Worm (Caenorhabditis elegans) whole organism, young adult: Measurements from ENCODE around the gene C49C3.20.

Source experiments
- B0035.1 ChIP-seq: sonication (generic microtip); optimal IDR thresholded peaks from 2 replicates; lab custom pipeline; 2016; ENCODE audit warnings: missing genetic modification characterization, mild to moderate bottlenecking, missing compliant biosample characterization, missing genotype, missing genetic modification reagents
- C17E4.6 ChIP-seq: fragments of 200-800 bp; sonication (Bioruptor generic); IDR thresholded peaks from 2 replicates; pipeline ENCODE4 v1.3.6; 2022; ENCODE audit warnings: missing genetic modification reagents, missing genetic modification characterization, missing compliant biosample characterization
- D2030.7 ChIP-seq: fragments of 200-800 bp; sonication (Bioruptor generic); IDR thresholded peaks from 2 replicates; pipeline ENCODE4 v1.3.6; 2022; ENCODE audit warnings: missing genetic modification reagents, missing genetic modification characterization, missing compliant biosample characterization
- F10E7.11 ChIP-seq: sonication (generic microtip); optimal IDR thresholded peaks from 2 replicates; lab custom pipeline; 2017; ENCODE audit warnings: mild to moderate bottlenecking, missing genetic modification characterization, moderate library complexity, missing compliant biosample characterization
- F23B12.7 ChIP-seq: sonication (generic microtip); optimal IDR thresholded peaks from 2 replicates; lab custom pipeline; 2017; ENCODE audit warnings: missing genetic modification characterization, mild to moderate bottlenecking, missing compliant biosample characterization, antibody characterized with exemption, moderate library complexity; ENCODE audit not compliant: insufficient read depth
- F33H1.4 ChIP-seq: fragments of 200-800 bp; sonication (Bioruptor generic); IDR thresholded peaks from 2 replicates; pipeline ENCODE4 v1.3.6; 2022; ENCODE audit warnings: missing genetic modification reagents, missing genetic modification characterization, missing compliant biosample characterization
- F49E8.2 ChIP-seq: sonication (generic microtip); optimal IDR thresholded peaks from 3 replicates; lab custom pipeline; 2017; ENCODE audit warnings: missing genetic modification characterization, mild to moderate bottlenecking, missing compliant biosample characterization, antibody characterized with exemption, moderate library complexity; ENCODE audit not compliant: insufficient read depth
- T07F8.4 ChIP-seq: sonication (generic microtip); optimal IDR thresholded peaks from 2 replicates; lab custom pipeline; 2016; ENCODE audit warnings: mild to moderate bottlenecking, missing genetic modification characterization, moderate library complexity, missing compliant biosample characterization
- Y56A3A.18 ChIP-seq: fragments of 200-800 bp; sonication (Bioruptor generic); IDR thresholded peaks from 2 replicates; pipeline ENCODE4 v1.3.6; 2022; ENCODE audit warnings: missing genetic modification reagents, missing genetic modification characterization, missing compliant biosample characterization
- Y95B8A.8 ChIP-seq: fragments of 200-800 bp; sonication (Bioruptor generic); IDR thresholded peaks from 2 replicates; pipeline ENCODE4 v1.3.6; 2022; ENCODE audit warnings: missing genetic modification reagents, missing genetic modification characterization, missing compliant biosample characterization
- ZK185.1 ChIP-seq: sonication (generic microtip); optimal IDR thresholded peaks from 2 replicates; lab custom pipeline; 2016; ENCODE audit warnings: mild to moderate bottlenecking, missing genetic modification characterization, missing compliant biosample characterization; ENCODE audit not compliant: poor library complexity, severe bottlenecking
- aptf-3 ChIP-seq: fragments of 200-800 bp; sonication (Bioruptor generic); IDR thresholded peaks from 2 replicates; pipeline ENCODE4 v1.3.6; 2022; ENCODE audit warnings: missing genetic modification characterization, missing compliant biosample characterization
- attf-6 ChIP-seq: fragments of 200-800 bp; sonication (Bioruptor generic); IDR thresholded peaks from 2 replicates; pipeline ENCODE4 v1.3.6; 2022; ENCODE audit warnings: missing genetic modification reagents, missing genetic modification characterization, missing compliant biosample characterization
- ceh-27 ChIP-seq: fragments of 200-800 bp; sonication (Bioruptor generic); optimal IDR thresholded peaks from 2 replicates; lab custom pipeline; 2018; ENCODE audit warnings: mild to moderate bottlenecking, missing genetic modification characterization, moderate library complexity, missing compliant biosample characterization
- ceh-79 ChIP-seq: sonication (generic microtip); optimal IDR thresholded peaks from 2 replicates; lab custom pipeline; 2017; ENCODE audit warnings: mild to moderate bottlenecking, missing genetic modification characterization, missing compliant biosample characterization
- dpff-1 ChIP-seq: sonication (generic microtip); optimal IDR thresholded peaks from 2 replicates; lab custom pipeline; 2017; ENCODE audit warnings: mild to moderate bottlenecking, missing genetic modification characterization, missing compliant biosample characterization
- egl-44 ChIP-seq: fragments of 200-800 bp; sonication (Bioruptor generic); IDR thresholded peaks from 2 replicates; pipeline ENCODE4 v1.3.6; 2022; ENCODE audit warnings: missing genetic modification reagents, missing genetic modification characterization, missing compliant biosample characterization
- egrh-3 ChIP-seq: fragments of 200-800 bp; sonication (Bioruptor generic); IDR thresholded peaks from 2 replicates; pipeline ENCODE4 v1.3.6; 2022; ENCODE audit warnings: missing genetic modification reagents, missing genetic modification characterization, missing compliant biosample characterization
- ets-4 ChIP-seq: fragments of 200-800 bp; sonication (Bioruptor generic); optimal IDR thresholded peaks from 2 replicates; lab custom pipeline; 2018; ENCODE audit warnings: mild to moderate bottlenecking, missing genetic modification characterization, missing compliant biosample characterization
- lin-26 ChIP-seq: fragments of 200-800 bp; sonication (Bioruptor generic); IDR thresholded peaks from 2 replicates; pipeline ENCODE4 v1.3.6; 2022; ENCODE audit warnings: missing genetic modification reagents, missing genetic modification characterization, missing compliant biosample characterization
- lin-40 ChIP-seq: sonication (generic microtip); optimal IDR thresholded peaks from 2 replicates; lab custom pipeline; 2016; ENCODE audit warnings: missing genetic modification characterization, mild to moderate bottlenecking, missing compliant biosample characterization, missing genotype, missing genetic modification reagents
- lir-1 ChIP-seq: fragments of 200-800 bp; sonication (Bioruptor generic); conservative IDR thresholded peaks from 2 replicates; pipeline ENCODE4 v1.3.6; 2022; ENCODE audit warnings: missing genetic modification reagents, missing genetic modification characterization, missing compliant biosample characterization
- lsy-27 ChIP-seq: sonication (generic microtip); optimal IDR thresholded peaks from 2 replicates; lab custom pipeline; 2017; ENCODE audit warnings: missing genetic modification characterization, mild to moderate bottlenecking, missing compliant biosample characterization, antibody characterized with exemption, missing genotype, borderline replicate concordance; ENCODE audit not compliant: insufficient read depth
- madf-8 ChIP-seq: fragments of 200-800 bp; sonication (Bioruptor generic); conservative IDR thresholded peaks from 2 replicates; pipeline ENCODE4 v1.3.6; 2022; ENCODE audit warnings: missing genetic modification reagents, missing genetic modification characterization, missing compliant biosample characterization
- mcd-1 ChIP-seq: fragments of 200-800 bp; sonication (Bioruptor generic); IDR thresholded peaks from 2 replicates; pipeline ENCODE4 v1.3.6; 2022; ENCODE audit warnings: missing genetic modification reagents, missing genetic modification characterization, missing compliant biosample characterization
- mel-28 ChIP-seq: sonication (generic microtip); optimal IDR thresholded peaks from 2 replicates; lab custom pipeline; 2016; ENCODE audit warnings: borderline replicate concordance, mild to moderate bottlenecking, missing genetic modification characterization, missing compliant biosample characterization
- nhr-27 ChIP-seq: fragments of 200-800 bp; sonication (Bioruptor generic); optimal IDR thresholded peaks from 2 replicates; lab custom pipeline; 2018; ENCODE audit warnings: mild to moderate bottlenecking, missing genetic modification characterization, moderate library complexity, missing compliant biosample characterization
- nhr-80 ChIP-seq: sonication (generic microtip); optimal IDR thresholded peaks from 2 replicates; lab custom pipeline; 2016; ENCODE audit warnings: missing genetic modification characterization, missing compliant biosample characterization
- rcor-1 ChIP-seq: fragments of 200-800 bp; sonication (Bioruptor generic); IDR thresholded peaks from 2 replicates; pipeline ENCODE4 v1.3.6; 2022; ENCODE audit warnings: missing genetic modification reagents, missing genetic modification characterization, missing compliant biosample characterization
- rpc-1 ChIP-seq, 2 experiments: fragments of 150-350 bp in 1 of 2; sonication (generic microtip) in 1 of 2; optimal IDR thresholded peaks; 2 replicates each; lab custom pipeline; 2014 to 2018; ENCODE audit warnings: missing biosample characterization in 1 of 2, missing genetic modification characterization in 1 of 2, missing genetic modification reagents in 1 of 2, missing genotype in 1 of 2
- unc-130 ChIP-seq: sonication (generic microtip); optimal IDR thresholded peaks from 2 replicates; lab custom pipeline; 2016; ENCODE audit warnings: missing genetic modification reagents, missing genetic modification characterization, missing compliant biosample characterization
- xnd-1 ChIP-seq: sonication (generic microtip); optimal IDR thresholded peaks from 2 replicates; lab custom pipeline; 2016; ENCODE audit warnings: missing genotype, missing genetic modification reagents, missing genetic modification characterization, missing compliant biosample characterization
- zfh-2 ChIP-seq: fragments of 200-800 bp; sonication (Bioruptor generic); conservative IDR thresholded peaks from 2 replicates; pipeline ENCODE4 v1.3.6; 2022; ENCODE audit warnings: missing genetic modification reagents, missing genetic modification characterization, missing compliant biosample characterization
- ztf-18 ChIP-seq: sonication (generic microtip); optimal IDR thresholded peaks from 2 replicates; lab custom pipeline; 2016; ENCODE audit warnings: missing genotype, mild to moderate bottlenecking, missing genetic modification characterization, missing compliant biosample characterization

Gene C49C3.20

DNA sequence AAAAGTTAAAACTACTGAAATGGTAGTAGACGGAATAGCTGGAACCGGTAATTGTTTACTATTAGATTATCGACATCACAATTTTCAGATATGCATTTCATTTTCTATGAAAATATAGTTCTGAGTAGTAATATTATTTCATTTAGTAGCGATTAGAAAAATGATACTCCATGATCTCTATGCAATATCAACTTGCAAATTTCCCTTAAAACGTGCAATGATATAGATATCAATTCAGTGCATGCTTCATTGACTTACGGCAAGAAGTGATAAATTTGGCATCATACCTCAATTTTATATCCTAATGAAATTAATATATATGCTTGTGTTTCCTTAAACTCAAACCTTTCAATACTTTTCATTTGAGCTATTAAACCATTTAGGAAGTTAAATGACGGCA, 26.4 kb upstream of the C49C3.20 start, which contains the start of gene C49C3.21:
Gene C49C3.21, plus strand, starts transcription at position 301 of the 400 bp plus-strand sequence.
- TF ChIP-seq nhr-27 (tag; lab: Kevin White, UChicago): no peak
- no peak for TF ChIP-seq F23B12.7 (tag; lab: Kevin White, UChicago)
- no peak for TF ChIP-seq mel-28 (tag; lab: Kevin White, UChicago)
- no peak for TF ChIP-seq B0035.1 (tag; lab: Kevin White, UChicago)
- no peak for TF ChIP-seq ZK185.1 (tag; lab: Kevin White, UChicago)

DNA sequence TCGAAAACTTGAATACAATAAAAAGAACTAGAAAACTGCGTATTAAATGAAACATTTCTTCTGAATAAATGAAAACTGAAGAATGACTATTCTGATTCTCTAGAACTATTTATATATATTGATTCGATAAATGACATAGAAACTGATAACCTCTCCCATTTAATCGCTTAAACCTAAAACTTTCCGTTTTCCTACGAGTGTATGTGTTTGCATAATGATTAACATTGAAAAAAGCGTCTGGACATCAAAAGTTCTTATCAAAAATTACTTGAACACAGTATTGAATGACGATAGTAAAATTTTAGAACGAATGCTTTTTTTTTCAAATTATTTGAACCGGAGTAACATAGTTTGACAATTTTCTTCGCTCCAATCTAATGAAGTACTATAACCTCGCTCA, 25.9 kb upstream of the C49C3.20 start, which contains the start of gene C49C3.9:
Gene C49C3.9, minus strand, starts transcription at position 136 of the 400 bp plus-strand sequence.
- TF ChIP-seq F33H1.4 (GFP tag; lab: Robert Waterston, UW): no peak
- peak; percentile 80 for TF ChIP-seq nhr-80 (tag; lab: Kevin White, UChicago)
- peak; percentile 20 for TF ChIP-seq ets-4 (GFP tag; lab: Kevin White, UChicago)
- TF ChIP-seq, all 124 proteins: peak for 2

DNA sequence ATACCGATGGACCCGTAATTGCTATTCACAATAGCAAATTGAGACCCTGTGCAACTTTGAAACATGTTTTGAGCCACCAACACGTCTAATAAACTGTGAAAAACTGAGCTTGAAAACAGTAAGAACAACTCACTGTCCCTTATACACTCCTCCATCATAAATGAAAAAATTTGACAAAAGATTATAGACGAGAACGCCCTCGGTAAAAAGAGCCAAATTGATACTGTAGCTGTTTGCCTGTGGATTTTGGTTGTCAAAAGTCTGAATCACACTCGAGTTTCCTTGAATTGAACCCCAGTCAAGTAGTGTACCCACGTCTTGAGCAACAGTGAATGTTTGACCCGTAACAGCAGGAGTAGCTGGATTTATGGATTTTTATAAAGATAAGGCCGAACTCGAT, 24.7 kb upstream of the C49C3.20 start:
- TF ChIP-seq ceh-27 (GFP tag; lab: Kevin White, UChicago) (no peak), madf-8 (GFP tag; lab: Robert Waterston, UW) (no peak), F10E7.11 (tag; lab: Kevin White, UChicago) (no peak), Y95B8A.8 (no peak), attf-6 (GFP tag; lab: Robert Waterston, UW) (no peak), dpff-1 (tag; lab: Kevin White, UChicago) (no peak)

DNA sequence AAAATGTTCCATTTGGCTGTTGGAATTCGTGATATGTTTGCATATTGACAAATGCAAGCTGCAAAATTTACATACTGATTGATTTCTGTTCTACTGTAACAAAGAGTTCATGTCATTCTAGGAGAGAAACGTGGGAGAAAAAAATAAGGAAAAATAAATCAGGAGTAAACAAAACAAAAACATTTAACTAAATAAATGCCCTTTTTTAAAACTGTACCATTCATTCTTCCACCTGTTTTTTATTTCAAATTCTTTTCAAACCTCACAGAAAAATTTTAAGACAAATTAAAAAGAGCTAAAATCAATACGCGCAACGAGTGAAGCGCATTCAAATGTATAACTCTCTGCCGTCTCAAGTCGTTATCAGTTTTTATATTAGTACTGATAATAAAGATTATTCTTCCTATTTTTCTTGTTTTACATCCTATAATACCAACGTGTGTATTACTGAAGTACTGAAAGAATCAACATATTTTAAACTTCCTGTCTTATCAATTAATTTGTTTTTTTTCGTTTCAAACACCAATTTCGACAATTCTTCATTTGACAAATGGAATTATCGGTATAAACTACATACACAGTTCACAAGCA, 22.7 kb upstream of the C49C3.20 start, which contains the start of gene C49C3.10:
Gene C49C3.10, minus strand, starts transcription at position 51 of the 591 bp plus-strand sequence.
- TF ChIP-seq lin-40 (no peak), unc-130 (GFP tag; lab: Kevin White, UChicago) (no peak), nhr-80 (tag; lab: Kevin White, UChicago) (peak; percentile 60), attf-6 (GFP tag; lab: Robert Waterston, UW) (no peak)

DNA sequence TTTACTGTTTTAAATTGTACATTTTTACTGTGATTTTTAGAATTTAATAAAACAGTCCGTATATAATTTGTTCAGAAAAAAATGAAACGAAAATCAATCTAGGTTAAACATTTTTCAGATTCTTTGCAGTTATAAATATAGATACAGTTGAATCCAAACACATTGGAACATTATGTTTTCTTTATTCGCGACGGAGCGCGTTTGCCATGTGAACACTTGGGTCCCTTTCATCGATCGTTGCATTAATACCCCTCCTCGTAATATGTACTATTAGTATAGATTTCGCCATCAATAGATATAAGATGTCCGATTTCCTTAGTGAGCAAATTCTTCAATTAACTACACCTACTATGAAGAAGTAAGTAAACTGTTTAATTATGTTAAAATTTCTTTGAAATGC, 18.7 kb upstream of the C49C3.20 start, which contains the start of gene C49C3.8:
Gene C49C3.8, plus strand, starts transcription at position 173 of the 400 bp plus-strand sequence.
- no peak for TF ChIP-seq nhr-80 (tag; lab: Kevin White, UChicago)
- no peak for TF ChIP-seq rpc-1 (optimal IDR thresholded peaks at IDR 0.05; lab: Kevin White, UChicago)
- no peak for TF ChIP-seq rpc-1 (tag; optimal IDR thresholded peaks at IDR 0.05; lab: Kevin White, UChicago)
- no peak for TF ChIP-seq T07F8.4 (tag; lab: Kevin White, UChicago)
- TF ChIP-seq xnd-1 (tag; lab: Kevin White, UChicago): no peak

DNA sequence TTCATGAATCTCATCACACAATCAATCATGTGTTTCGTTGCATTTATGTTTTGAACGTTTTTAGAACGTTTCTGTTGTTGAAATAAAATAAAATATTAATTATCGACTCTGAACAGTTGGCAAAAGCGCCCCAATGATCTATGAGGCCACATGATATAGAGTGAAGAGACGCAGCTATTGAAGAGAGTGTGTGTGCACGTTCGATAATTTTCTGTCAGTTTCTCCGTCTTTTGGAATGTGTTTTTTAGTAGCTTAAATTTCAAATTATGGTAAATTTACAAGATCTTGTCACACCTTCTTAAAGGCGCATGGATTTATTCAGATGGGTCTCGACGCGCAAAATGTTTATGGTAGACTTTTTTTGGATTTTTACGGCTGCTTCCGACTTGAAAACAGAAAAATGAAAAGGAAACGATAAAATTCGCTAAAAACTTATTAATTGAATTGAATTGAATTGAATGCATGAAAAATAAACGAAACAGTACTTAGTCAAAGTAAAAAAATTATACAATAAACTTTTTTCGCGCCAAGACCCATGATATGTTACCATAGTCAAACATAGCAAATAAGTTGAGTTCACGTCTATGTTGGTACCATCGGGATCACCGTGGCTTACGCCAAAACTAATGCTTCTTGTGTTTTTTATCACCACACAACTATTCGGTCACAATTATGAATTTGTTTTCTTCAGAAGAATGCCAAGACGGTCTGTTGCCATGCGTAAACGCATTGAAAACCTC, 17.4 kb upstream of the C49C3.20 start, which contains the start of gene C49C3.15:
Gene C49C3.15, plus strand, starts transcription at position 690 of the 740 bp plus-strand sequence.
- TF ChIP-seq nhr-27 (tag; lab: Kevin White, UChicago) (no peak), lir-1 (GFP tag; lab: Robert Waterston, UW) (no peak), C17E4.6 (GFP tag; lab: Robert Waterston, UW) (no peak), ZK185.1 (tag; lab: Kevin White, UChicago) (no peak), mcd-1 (0 out of 2 replicates have a peak, but pooled peaks have one; percentile 11), nhr-80 (tag; lab: Kevin White, UChicago) (peak; percentile 15), madf-8 (GFP tag; lab: Robert Waterston, UW) (no peak), zfh-2 (GFP tag; lab: Robert Waterston, UW) (no peak), lin-26 (GFP tag; lab: Robert Waterston, UW) (no peak), rcor-1 (GFP tag; lab: Robert Waterston, UW) (no peak), F49E8.2 (no peak), aptf-3 (no peak), egrh-3 (GFP tag; lab: Robert Waterston, UW) (no peak), ceh-79 (tag; lab: Kevin White, UChicago) (no peak), lsy-27 (no peak), D2030.7 (no peak), Y56A3A.18 (GFP tag; lab: Robert Waterston, UW) (no peak), B0035.1 (tag; lab: Kevin White, UChicago) (no peak), egl-44 (GFP tag; lab: Robert Waterston, UW) (no peak), ztf-18 (peak; percentile 13)
